Worm (Caenorhabditis elegans): ENCODE measurements around the gene ZK1127.12.

ZK1127.12 gene

DNA sequence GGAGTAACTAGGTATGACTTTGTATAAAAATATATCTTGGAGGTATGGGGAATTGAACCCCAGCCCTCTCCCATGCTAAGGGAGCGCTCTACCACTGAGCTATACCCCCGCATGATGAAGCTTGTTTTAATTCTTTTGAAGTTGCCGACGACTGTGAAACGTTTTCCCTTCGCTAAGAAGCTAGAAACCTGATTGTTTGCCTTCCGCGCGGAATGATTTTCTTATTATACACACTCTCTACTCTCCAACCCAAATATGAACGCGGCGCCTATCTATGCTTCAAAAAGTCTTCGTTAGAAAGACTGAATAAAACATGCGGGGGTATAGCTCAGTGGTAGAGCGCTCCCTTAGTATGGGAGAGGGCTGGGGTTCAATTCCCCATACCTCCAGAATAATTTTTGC is 48.9 kb upstream of the ZK1127.12 start (continued):
- TF ChIP-seq gei-8 (GFP tag; optimal IDR thresholded peaks at IDR 0.05): no peak
- no peak for TF ChIP-seq pqm-1 (tag; optimal IDR thresholded peaks at IDR 0.05)
- no peak for TF ChIP-seq lin-29 (GFP tag; IDR thresholded peaks at IDR 0.05)
- TF ChIP-seq Y48G9A.11 (GFP tag; IDR thresholded peaks at IDR 0.05): 0 out of 2 replicates have a peak, but pooled peaks have one; percentile 24
- no peak for TF ChIP-seq Y105C5A.15 (GFP tag; IDR thresholded peaks at IDR 0.05)
- TF ChIP-seq attf-4 (tag; optimal IDR thresholded peaks at IDR 0.05): no peak
- TF ChIP-seq dmd-9 (GFP tag; IDR thresholded peaks at IDR 0.05): 0 out of 2 replicates have a peak, but pooled peaks have one; percentile 60
- no peak for TF ChIP-seq ceh-44 (GFP tag; IDR thresholded peaks at IDR 0.05)
- TF ChIP-seq lim-7 (GFP tag; IDR thresholded peaks at IDR 0.05): peak; percentile 61; the same call in 1 of the 2 replicates
- TF ChIP-seq zag-1 (tag; optimal IDR thresholded peaks at IDR 0.05): no peak
- no peak for TF ChIP-seq daf-12 (tag; optimal IDR thresholded peaks at IDR 0.05)
- no peak for TF ChIP-seq nhr-76 (tag; optimal IDR thresholded peaks at IDR 0.05)
- peak; percentile 21; the same call in 1 of the 2 replicates for TF ChIP-seq dmd-6 (GFP tag; IDR thresholded peaks at IDR 0.05)
- peak; percentile 86 for TF ChIP-seq pha-4 (GFP tag; IDR thresholded peaks at IDR 0.05)
- no peak for TF ChIP-seq pha-4 (tag; optimal IDR thresholded peaks at IDR 0.05)
- no peak for TF ChIP-seq egl-27 (tag; optimal IDR thresholded peaks at IDR 0.05)
- TF ChIP-seq lin-15B (tag; optimal IDR thresholded peaks at IDR 0.05): no peak
- TF ChIP-seq ctbp-1 (GFP tag; IDR thresholded peaks at IDR 0.05): peak; percentile 49; the same call in 1 of the 2 replicates
- TF ChIP-seq nhr-10 (tag; optimal IDR thresholded peaks at IDR 0.05): no peak
- TF ChIP-seq T20F7.1 (GFP tag; optimal IDR thresholded peaks at IDR 0.05): peak; percentile 43
- TF ChIP-seq lin-1 (GFP tag; IDR thresholded peaks at IDR 0.05): 0 out of 2 replicates have a peak, but pooled peaks have one; percentile 31
- no peak for TF ChIP-seq fkh-10 (GFP tag; optimal IDR thresholded peaks at IDR 0.05)
- no peak for TF ChIP-seq ztf-7 (tag; optimal IDR thresholded peaks at IDR 0.05)
- peak; percentile 64; the same call in 1 of the 2 replicates for TF ChIP-seq snpc-1.2 (GFP tag; IDR thresholded peaks at IDR 0.05)
- TF ChIP-seq F26F4.8 (GFP tag; conservative IDR thresholded peaks at IDR 0.05): 0 out of 2 replicates have a peak, but pooled peaks have one; percentile 44
- TF ChIP-seq daf-8 (GFP tag; IDR thresholded peaks at IDR 0.05): no peak
- peak; percentile 16 for TF ChIP-seq nhr-111 (GFP tag; optimal IDR thresholded peaks at IDR 0.05)
- TF ChIP-seq nhr-25 (tag; optimal IDR thresholded peaks at IDR 0.05; ENCODE audit: borderline replicate concordance, insufficient read depth): no peak
- peak in 1 of 2 experiments; percentile 25 for TF ChIP-seq lsy-2 (tag; optimal IDR thresholded peaks at IDR 0.05)
- TF ChIP-seq nhr-41 (GFP tag; IDR thresholded peaks at IDR 0.05): no peak; the same call in 1 of the 2 replicates
- TF ChIP-seq spr-1 (tag; optimal IDR thresholded peaks at IDR 0.05): peak; percentile 56
- TF ChIP-seq ceh-32 (tag; optimal IDR thresholded peaks at IDR 0.05; ENCODE audit: poor library complexity): peak; percentile 24
- no peak for TF ChIP-seq unc-39 (tag; optimal IDR thresholded peaks at IDR 0.05)
- 0 out of 2 replicates have a peak, but pooled peaks have one; percentile 49 for TF ChIP-seq F44E2.7 (GFP tag; IDR thresholded peaks at IDR 0.05)
- peak; percentile 72 for TF ChIP-seq lin-38 (GFP tag; IDR thresholded peaks at IDR 0.05)
- no peak for TF ChIP-seq php-3 (GFP tag; IDR thresholded peaks at IDR 0.05)
- no peak for TF ChIP-seq zfp-2 (tag; optimal IDR thresholded peaks at IDR 0.05)
- TF ChIP-seq tag-97 (GFP tag; IDR thresholded peaks at IDR 0.05): no peak
- TF ChIP-seq R02D3.7 (tag; optimal IDR thresholded peaks at IDR 0.05): no peak
- no peak for TF ChIP-seq nhr-77 (tag; optimal IDR thresholded peaks at IDR 0.05)
- no peak; the same call in 1 of the 2 replicates for TF ChIP-seq dmd-8 (GFP tag; IDR thresholded peaks at IDR 0.05)
- peak; percentile 50 for TF ChIP-seq mep-1 (tag; optimal IDR thresholded peaks at IDR 0.05)
- TF ChIP-seq hif-1 (tag; optimal IDR thresholded peaks at IDR 0.05): no peak
- peak; percentile 73 for TF ChIP-seq spr-3 (GFP tag; optimal IDR thresholded peaks at IDR 0.05)
- peak; percentile 54; the same call in 1 of the 2 replicates for TF ChIP-seq nhr-42 (GFP tag; IDR thresholded peaks at IDR 0.05)
- TF ChIP-seq snpc-4 (tag; optimal IDR thresholded peaks at IDR 0.05): no peak
- TF ChIP-seq mdl-1 (tag; optimal IDR thresholded peaks at IDR 0.05): no peak
- TF ChIP-seq ceh-62 (tag; optimal IDR thresholded peaks at IDR 0.05): no peak
- TF ChIP-seq lin-39 (tag; optimal IDR thresholded peaks at IDR 0.05): no peak
- TF ChIP-seq madf-9 (GFP tag; conservative IDR thresholded peaks at IDR 0.05): peak; percentile 81
- no peak for TF ChIP-seq ZK546.5 (tag; optimal IDR thresholded peaks at IDR 0.05)
- TF ChIP-seq tra-1 (GFP tag; IDR thresholded peaks at IDR 0.05): no peak

Measured in whole organism, L4 larva.